Worm (Caenorhabditis elegans): ENCODE data around the gene nhx-5.

nhx-5 gene

ce11 chrX:10629117-10629516 is 52.4 kb downstream of the nhx-5 start (continued):
- no peak for TF ChIP-seq ceh-8 (GFP tag; optimal IDR thresholded peaks at IDR 0.05)
- TF ChIP-seq snu-23 (GFP tag; optimal IDR thresholded peaks at IDR 0.05): peak; percentile 14
- no peak for TF ChIP-seq pqm-1 (tag; optimal IDR thresholded peaks at IDR 0.05)
- TF ChIP-seq vab-15 (tag; optimal IDR thresholded peaks at IDR 0.05): no peak
- no peak for TF ChIP-seq lin-15B (tag; optimal IDR thresholded peaks at IDR 0.05)
- no peak for TF ChIP-seq blmp-1 (tag; optimal IDR thresholded peaks at IDR 0.05)
- TF ChIP-seq ceh-88 (GFP tag; IDR thresholded peaks at IDR 0.05): no peak
- TF ChIP-seq fos-1 (tag; optimal IDR thresholded peaks at IDR 0.05): no peak
- no peak for TF ChIP-seq ceh-90 (tag; optimal IDR thresholded peaks at IDR 0.05)
- no peak for TF ChIP-seq nhr-90 (tag; optimal IDR thresholded peaks at IDR 0.05; ENCODE audit: poor library complexity)
- TF ChIP-seq grh-1 (GFP tag; IDR thresholded peaks at IDR 0.05): no peak
- no peak for TF ChIP-seq alr-1 (tag; optimal IDR thresholded peaks at IDR 0.05; ENCODE audit: borderline replicate concordance)
- TF ChIP-seq unc-130 (tag; optimal IDR thresholded peaks at IDR 0.05): peak; percentile 16
- no peak for TF ChIP-seq lin-35 (GFP tag; optimal IDR thresholded peaks at IDR 0.05)
- TF ChIP-seq nhr-76 (tag; optimal IDR thresholded peaks at IDR 0.05): no peak
- no peak for TF ChIP-seq fkh-4 (tag; optimal IDR thresholded peaks at IDR 0.05; ENCODE audit: borderline replicate concordance)
- TF ChIP-seq nhr-84 (tag; optimal IDR thresholded peaks at IDR 0.05): no peak
- TF ChIP-seq ama-1 (optimal IDR thresholded peaks at IDR 0.05): no peak
- no peak for TF ChIP-seq irx-1 (tag; optimal IDR thresholded peaks at IDR 0.05)
- no peak for TF ChIP-seq isw-1 (GFP tag; IDR thresholded peaks at IDR 0.05)
- peak; percentile 41 for TF ChIP-seq nhr-20 (tag; optimal IDR thresholded peaks at IDR 0.05)
- no peak for TF ChIP-seq sptf-1 (tag; optimal IDR thresholded peaks at IDR 0.05)
- TF ChIP-seq zag-1 (tag; optimal IDR thresholded peaks at IDR 0.05): no peak

- TF ChIP-seq nhr-71 (tag; optimal IDR thresholded peaks at IDR 0.05) (peak; percentile 39), nhr-90 (tag; optimal IDR thresholded peaks at IDR 0.05; ENCODE audit: poor library complexity) (peak; percentile 25), lin-14 (GFP tag; optimal IDR thresholded peaks at IDR 0.05) (peak; percentile 26), nhr-85 (tag) (peak; percentile 93), aha-1 (tag; optimal IDR thresholded peaks at IDR 0.05) (no peak), fkh-10 (GFP tag; optimal IDR thresholded peaks at IDR 0.05) (no peak), mdl-1 (tag; optimal IDR thresholded peaks at IDR 0.05) (peak in 1 of 2 experiments; percentile 8), pqm-1 (tag; optimal IDR thresholded peaks at IDR 0.05) (no peak), lin-35 (GFP tag; optimal IDR thresholded peaks at IDR 0.05) (peak in 1 of 2 experiments; percentile 25), nhr-20 (tag; optimal IDR thresholded peaks at IDR 0.05) (peak; percentile 70), tlp-1 (tag; optimal IDR thresholded peaks at IDR 0.05) (peak; percentile 37), blmp-1 (tag; optimal IDR thresholded peaks at IDR 0.05) (peak; percentile 2), nhr-28 (tag; optimal IDR thresholded peaks at IDR 0.05) (no peak), ama-1 (optimal IDR thresholded peaks at IDR 0.05) (no peak), snu-23 (GFP tag; optimal IDR thresholded peaks at IDR 0.05) (peak; percentile 21), unc-86 (tag; optimal IDR thresholded peaks at IDR 0.05) (no peak), irx-1 (tag; optimal IDR thresholded peaks at IDR 0.05) (no peak), elt-2 (tag; optimal IDR thresholded peaks at IDR 0.05) (peak; percentile 89), elt-3 (tag; optimal IDR thresholded peaks at IDR 0.05) (peak in 2 of 6 experiments; percentile 50 to 55), fos-1 (tag; optimal IDR thresholded peaks at IDR 0.05) (no peak), swsn-7 (tag; optimal IDR thresholded peaks at IDR 0.05) (no peak)
These were observed 53.5 kb downstream of the nhx-5 start for ce11 chrX:10630059-10630791.
